Worm (Caenorhabditis elegans) whole organism, early embryonic: ENCODE measurements around the gene irld-38.

Experiments
- F13C5.2 ChIP-seq: sonication (generic microtip); optimal IDR thresholded peaks from 2 replicates; lab custom pipeline; 2017; ENCODE audit warnings: mild to moderate bottlenecking, missing genetic modification characterization, inconsistent platforms, missing compliant biosample characterization
- ama-1 ChIP-seq: fragments of 150-350 bp; optimal IDR thresholded peaks from 2 replicates; lab custom pipeline; 2014
- ceh-13 ChIP-seq: fragments of 200-800 bp; sonication (Bioruptor generic); optimal IDR thresholded peaks from 2 replicates; lab custom pipeline; 2018; ENCODE audit warnings: mild to moderate bottlenecking, missing genetic modification characterization, missing compliant biosample characterization
- flt-1 ChIP-seq: fragments of 200-800 bp; sonication (Bioruptor generic); IDR thresholded peaks from 2 replicates; pipeline ENCODE4 v1.3.6; 2022; ENCODE audit warnings: missing genetic modification characterization, missing compliant biosample characterization
- hmbx-1 ChIP-seq: sonication (generic microtip); optimal IDR thresholded peaks from 2 replicates; lab custom pipeline; 2016; ENCODE audit warnings: mild to moderate bottlenecking, missing genetic modification characterization, missing compliant biosample characterization
- hmg-4 ChIP-seq: fragments of 200-800 bp; sonication (Bioruptor generic); optimal IDR thresholded peaks from 2 replicates; lab custom pipeline; 2018; ENCODE audit warnings: mild to moderate bottlenecking, missing genetic modification characterization, missing compliant biosample characterization
- hnd-1 ChIP-seq: sonication (generic microtip); optimal IDR thresholded peaks from 2 replicates; lab custom pipeline; 2016; ENCODE audit warnings: missing genetic modification characterization, missing compliant biosample characterization
- sea-1 ChIP-seq: fragments of 200-800 bp; sonication (Bioruptor generic); conservative IDR thresholded peaks from 2 replicates; pipeline ENCODE4 v1.3.6; 2022; ENCODE audit warnings: missing genetic modification characterization, missing compliant biosample characterization

ce11 chrV:3044837-3045236 is 12.6 kb upstream of the irld-38 start, which contains the start of gene F59D6.1:
- TF ChIP-seq F13C5.2 (no peak), ceh-13 (no peak), hnd-1 (tag; lab: Kevin White, UChicago) (no peak), ama-1 (lab: Kevin White, UChicago) (no peak), hmg-4 (no peak), hmbx-1 (no peak), sea-1 (no peak), flt-1 (GFP tag; lab: Robert Waterston, UW) (no peak)
